Worm (Caenorhabditis elegans): Measurements from ENCODE around the gene Y53G8AR.1.
A peak's percentile ranks its signal among the peaks of the same experiment; 100 is the strongest.
"Not testable (repeated sequence)": the region's sequence is repeated elsewhere in the genome, so short reads cannot be mapped to it uniquely, and the experiment has no call there.

The Y53G8AR.1 gene

DNA sequence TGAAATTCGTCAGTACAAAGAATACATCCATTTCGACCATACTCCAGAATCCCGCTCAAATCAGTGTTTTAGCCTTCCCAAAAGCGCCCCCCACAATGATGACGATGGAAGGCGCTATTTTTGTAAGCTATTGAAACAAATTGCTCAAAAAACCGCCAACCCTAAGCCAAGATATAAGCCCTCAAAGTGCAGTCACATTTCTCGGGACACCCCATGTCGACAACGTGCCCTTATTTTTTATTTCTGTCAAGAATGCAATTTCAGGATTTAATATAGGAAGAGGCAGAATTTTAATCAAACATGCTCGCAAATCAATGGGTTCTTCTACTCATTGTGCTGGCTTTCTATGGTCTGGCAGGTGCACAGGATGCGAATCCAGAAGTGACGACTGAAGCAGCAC is at the start of gene Y53G8AR.1:
Gene Y53G8AR.1, plus strand, starts transcription at position 301 of the 400 bp plus-strand sequence.
- TF ChIP-seq hmg-4 (GFP tag; optimal IDR thresholded peaks at IDR 0.05); ets-7 (tag; optimal IDR thresholded peaks at IDR 0.05); flt-1 (GFP tag; IDR thresholded peaks at IDR 0.05): not testable (repeated sequence)

DNA sequence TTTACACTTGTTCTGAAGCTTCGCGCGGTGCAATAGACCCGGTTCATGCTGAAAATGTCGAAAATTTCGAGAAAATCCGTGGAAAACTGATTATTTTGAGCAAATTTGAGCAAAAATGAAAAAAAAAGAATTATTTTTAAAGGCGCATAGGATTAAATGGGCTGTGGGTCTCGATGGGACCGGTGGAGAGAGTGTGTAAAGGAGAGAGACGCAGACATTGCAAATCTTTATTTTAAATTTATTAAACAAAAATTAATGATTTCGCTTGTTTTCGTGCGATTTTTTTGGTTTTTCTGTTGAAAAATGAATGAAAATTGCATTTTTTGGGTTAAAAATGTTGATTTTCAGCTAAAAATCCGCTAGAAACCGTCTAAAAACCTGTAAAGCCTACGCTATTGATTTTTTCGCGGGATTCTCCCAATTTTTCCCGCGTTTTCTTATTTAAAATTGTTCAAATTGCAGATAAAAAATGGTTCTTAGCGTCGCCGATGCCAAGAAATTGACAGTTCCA is 38.5 kb upstream of the Y53G8AR.1 start, which contains the start of the genes Y53G8AR.8 and Y53G8AR.6:
Gene Y53G8AR.8, minus strand, starts transcription at position 48 of the 511 bp plus-strand sequence.
Gene Y53G8AR.6, plus strand, starts transcription at position 461 of the 511 bp plus-strand sequence.
- TF ChIP-seq flt-1 (GFP tag; IDR thresholded peaks at IDR 0.05) (no peak), aly-1 (tag; optimal IDR thresholded peaks at IDR 0.05) (no peak), ceh-36 (tag; optimal IDR thresholded peaks at IDR 0.05) (peak; percentile 9)

DNA sequence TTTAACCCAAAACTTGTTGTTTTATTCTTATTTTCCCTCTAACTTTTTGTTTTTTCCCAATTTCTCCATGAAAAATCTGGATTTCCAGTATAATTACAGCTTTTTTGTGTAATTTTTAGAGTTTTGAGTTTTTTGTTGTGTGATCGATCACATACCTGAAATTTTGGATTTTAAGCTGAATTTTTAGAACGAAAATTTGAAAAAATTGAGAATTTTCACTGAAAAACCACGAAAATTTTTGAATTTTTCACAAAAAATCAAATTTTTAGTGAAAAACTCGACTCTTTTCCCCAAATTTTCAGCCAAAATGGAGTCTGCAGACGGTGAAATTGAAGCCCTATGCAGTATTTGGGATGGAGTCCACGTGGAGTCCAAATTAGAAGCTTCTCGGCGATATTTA is 35.7 kb upstream of the Y53G8AR.1 start, which contains the start of gene Y53G8AR.5:
Gene Y53G8AR.5, plus strand, starts transcription at position 301 of the 400 bp plus-strand sequence.
- TF ChIP-seq F13C5.2 (tag; optimal IDR thresholded peaks at IDR 0.05) (no peak), hmg-4 (GFP tag; optimal IDR thresholded peaks at IDR 0.05) (no peak), sea-1 (GFP tag; conservative IDR thresholded peaks at IDR 0.05) (no peak), ceh-13 (GFP tag; optimal IDR thresholded peaks at IDR 0.05) (no peak)

DNA sequence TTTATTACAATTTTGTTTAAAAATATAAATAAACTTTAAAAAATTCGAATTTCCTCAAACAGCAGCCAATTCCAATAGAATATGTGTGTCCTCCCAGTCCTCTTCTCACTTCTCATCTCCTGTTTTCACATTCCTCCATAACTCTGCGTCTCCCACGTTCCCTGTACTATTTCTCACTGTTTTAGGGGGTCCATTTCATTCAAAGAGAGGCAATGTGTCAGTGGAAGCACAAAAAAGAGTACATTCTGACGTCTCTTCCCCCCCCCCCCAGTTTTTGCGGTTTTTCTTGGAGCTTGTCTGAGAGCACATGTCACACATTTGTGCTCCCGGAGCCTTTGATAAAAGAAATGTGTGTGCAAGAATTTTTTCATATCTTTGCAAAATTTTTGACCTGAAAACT is 28.3 kb upstream of the Y53G8AR.1 start:
- no peak for TF ChIP-seq ceh-36 (tag; optimal IDR thresholded peaks at IDR 0.05)
- no peak for TF ChIP-seq tbx-11 (GFP tag; IDR thresholded peaks at IDR 0.05)

DNA sequence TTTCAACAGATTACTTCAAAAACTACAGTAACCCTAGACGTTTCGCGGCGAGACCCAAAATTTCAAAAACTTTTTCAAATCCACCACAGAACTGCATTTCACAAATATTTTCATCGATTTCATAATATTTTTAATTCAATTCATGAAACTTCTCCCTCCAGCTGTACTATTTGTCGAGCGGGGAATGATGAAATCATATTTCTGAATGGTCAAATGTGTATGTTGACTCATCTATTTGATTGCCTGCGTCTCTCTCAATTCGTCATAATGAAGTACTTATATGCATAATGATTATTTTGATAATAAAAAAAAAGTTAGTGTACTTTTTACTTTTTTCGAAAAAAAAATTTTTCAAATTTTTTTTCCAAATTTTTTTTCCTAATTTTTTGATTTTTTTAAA is 26.5 kb upstream of the Y53G8AR.1 start:
- no peak for TF ChIP-seq pes-1 (GFP tag; IDR thresholded peaks at IDR 0.05)

DNA sequence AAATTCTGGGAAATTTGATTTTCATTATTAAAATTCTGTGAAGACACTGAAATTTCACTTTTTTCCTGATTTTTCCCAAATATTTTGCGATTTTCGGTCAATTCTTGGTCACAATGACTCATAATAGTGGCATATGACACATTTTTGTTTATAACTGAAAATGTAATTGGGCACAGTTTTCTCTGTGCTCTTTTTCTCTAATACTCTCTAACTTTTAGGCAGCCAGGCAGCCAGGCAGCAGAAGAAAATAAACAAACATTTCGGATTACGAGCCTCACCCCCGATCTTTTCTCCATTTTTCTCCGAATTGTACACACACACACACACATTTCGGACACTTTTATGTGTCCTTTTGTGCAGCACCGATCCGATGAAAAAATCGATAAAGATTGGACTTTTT is 25.5 kb upstream of the Y53G8AR.1 start:
- TF ChIP-seq tbx-11 (GFP tag; IDR thresholded peaks at IDR 0.05) (no peak), tbx-37 (GFP tag; conservative IDR thresholded peaks at IDR 0.05) (no peak), ceh-13 (GFP tag; optimal IDR thresholded peaks at IDR 0.05) (no peak), ama-1 (optimal IDR thresholded peaks at IDR 0.05) (no peak), ceh-36 (tag; optimal IDR thresholded peaks at IDR 0.05) (no peak), B0310.2 (tag; optimal IDR thresholded peaks at IDR 0.05) (no peak), pes-1 (GFP tag; IDR thresholded peaks at IDR 0.05) (no peak), flt-1 (GFP tag; IDR thresholded peaks at IDR 0.05) (no peak), hmg-4 (GFP tag; optimal IDR thresholded peaks at IDR 0.05) (no peak), aly-1 (tag; optimal IDR thresholded peaks at IDR 0.05) (no peak), hmbx-1 (tag; optimal IDR thresholded peaks at IDR 0.05) (no peak), hnd-1 (tag; optimal IDR thresholded peaks at IDR 0.05) (no peak), tra-4 (tag; optimal IDR thresholded peaks at IDR 0.05) (no peak), sea-1 (GFP tag; conservative IDR thresholded peaks at IDR 0.05) (no peak)

DNA sequence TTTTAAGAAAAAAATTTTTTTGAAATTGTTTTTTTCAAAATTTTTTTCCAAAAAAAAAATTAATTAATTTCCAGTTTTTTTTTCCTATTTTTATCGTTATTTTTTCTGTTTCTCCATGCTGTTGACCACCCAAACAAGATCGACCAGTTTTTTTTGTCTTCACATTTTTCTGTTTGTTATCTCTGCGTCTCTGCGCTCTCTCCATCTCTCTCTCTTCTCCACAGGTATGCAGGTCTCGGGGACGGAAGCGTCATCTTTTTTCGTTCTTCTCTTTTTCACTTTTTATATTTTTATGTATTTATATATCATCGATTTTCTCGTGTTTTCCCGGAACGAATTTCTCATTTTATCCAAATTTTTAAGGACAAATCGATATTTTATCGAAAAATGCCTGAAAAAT is 23.9 kb upstream of the Y53G8AR.1 start:
- no peak for TF ChIP-seq scrt-1 (GFP tag; IDR thresholded peaks at IDR 0.05)
- TF ChIP-seq hmbx-1 (tag; optimal IDR thresholded peaks at IDR 0.05) = no peak
- TF ChIP-seq ceh-36 (tag; optimal IDR thresholded peaks at IDR 0.05) = no peak
- TF ChIP-seq tra-4 (tag; optimal IDR thresholded peaks at IDR 0.05) = no peak
- no peak for TF ChIP-seq flt-1 (GFP tag; IDR thresholded peaks at IDR 0.05)
- no peak for TF ChIP-seq hnd-1 (tag; optimal IDR thresholded peaks at IDR 0.05)
- no peak for TF ChIP-seq ceh-13 (GFP tag; optimal IDR thresholded peaks at IDR 0.05)
- no peak for TF ChIP-seq ama-1 (optimal IDR thresholded peaks at IDR 0.05)
- no peak for TF ChIP-seq hmg-4 (GFP tag; optimal IDR thresholded peaks at IDR 0.05)
- no peak for TF ChIP-seq B0310.2 (tag; optimal IDR thresholded peaks at IDR 0.05)
- TF ChIP-seq tbx-37 (GFP tag; conservative IDR thresholded peaks at IDR 0.05) = no peak
- no peak for TF ChIP-seq F13C5.2 (tag; optimal IDR thresholded peaks at IDR 0.05)
- TF ChIP-seq tbx-11 (GFP tag; IDR thresholded peaks at IDR 0.05) = no peak
- TF ChIP-seq pes-1 (GFP tag; IDR thresholded peaks at IDR 0.05) = no peak
- no peak for TF ChIP-seq aly-1 (tag; optimal IDR thresholded peaks at IDR 0.05)
- TF ChIP-seq ets-7 (tag; optimal IDR thresholded peaks at IDR 0.05) = no peak

DNA sequence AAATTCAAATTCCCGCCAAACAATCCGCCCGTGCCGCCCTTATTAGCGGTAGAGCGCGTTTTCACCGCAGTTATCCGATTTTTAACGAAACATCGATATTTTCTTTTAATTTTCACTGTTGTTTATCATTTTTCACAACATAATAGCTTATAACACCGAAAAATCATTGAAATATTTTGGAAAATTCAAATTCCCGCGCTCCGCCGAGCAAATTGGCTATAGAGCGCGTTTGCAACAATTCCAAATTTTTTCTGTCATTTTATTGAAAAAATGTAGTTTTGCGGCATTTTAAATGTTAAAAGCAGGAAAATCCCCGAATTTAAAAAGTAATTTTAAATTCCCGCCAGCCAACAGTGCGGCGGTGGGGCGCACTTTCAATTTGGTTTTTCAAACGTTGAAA is 23.1 kb upstream of the Y53G8AR.1 start:
- TF ChIP-seq B0310.2 (tag; optimal IDR thresholded peaks at IDR 0.05) = no peak
- TF ChIP-seq aly-1 (tag; optimal IDR thresholded peaks at IDR 0.05) = no peak
- TF ChIP-seq ama-1 (optimal IDR thresholded peaks at IDR 0.05) = no peak
- TF ChIP-seq ceh-36 (tag; optimal IDR thresholded peaks at IDR 0.05) = no peak
- no peak for TF ChIP-seq flt-1 (GFP tag; IDR thresholded peaks at IDR 0.05)
- no peak for TF ChIP-seq scrt-1 (GFP tag; IDR thresholded peaks at IDR 0.05)
- no peak for TF ChIP-seq hmg-4 (GFP tag; optimal IDR thresholded peaks at IDR 0.05)
- no peak for TF ChIP-seq hnd-1 (tag; optimal IDR thresholded peaks at IDR 0.05)
- TF ChIP-seq ets-7 (tag; optimal IDR thresholded peaks at IDR 0.05) = no peak
- no peak for TF ChIP-seq tra-4 (tag; optimal IDR thresholded peaks at IDR 0.05)

DNA sequence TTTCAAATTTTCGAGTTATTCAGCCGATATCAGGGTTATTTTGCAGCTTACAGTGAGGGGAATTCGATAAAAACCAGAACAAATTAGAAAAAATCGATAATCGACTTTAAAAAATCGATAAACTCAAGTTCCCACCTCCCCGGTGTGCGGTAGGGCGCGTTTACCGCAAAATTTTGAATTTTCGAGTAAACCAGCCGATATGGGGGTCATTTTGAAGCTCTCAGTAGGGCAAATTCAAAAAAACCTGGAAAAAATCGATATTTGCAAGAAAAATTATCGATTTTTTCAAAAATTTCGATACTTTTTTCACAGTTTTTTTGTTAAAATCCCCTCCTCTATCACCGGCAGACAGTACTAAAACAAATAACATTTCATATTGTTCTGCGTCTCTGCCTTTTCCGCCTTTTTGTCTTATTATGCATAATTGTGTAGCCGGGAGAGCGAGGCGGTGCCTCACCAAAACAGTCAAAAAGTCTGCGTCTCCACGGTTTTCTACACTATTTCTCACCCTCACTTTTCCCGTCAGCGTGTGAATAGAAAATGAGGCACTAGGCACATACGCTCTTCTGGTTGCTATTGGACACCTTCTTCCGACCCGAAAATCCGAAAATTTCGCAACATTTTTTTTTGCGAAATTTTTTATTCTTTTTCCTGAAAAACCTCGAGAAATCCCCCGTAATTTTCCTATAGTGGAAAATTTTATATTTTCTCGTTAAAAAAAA is 21.8 kb upstream of the Y53G8AR.1 start, which contains the start of gene ral-1:
Gene ral-1, plus strand, starts transcription at position 435 of the 722 bp plus-strand sequence.
- TF ChIP-seq hnd-1 (tag; optimal IDR thresholded peaks at IDR 0.05) (no peak), hmbx-1 (tag; optimal IDR thresholded peaks at IDR 0.05) (no peak), hmg-4 (GFP tag; optimal IDR thresholded peaks at IDR 0.05) (peak; percentile 21), ama-1 (optimal IDR thresholded peaks at IDR 0.05) (no peak), B0310.2 (tag; optimal IDR thresholded peaks at IDR 0.05) (no peak)

All from whole organism, early embryonic.